Fruit fly (Drosophila melanogaster): ENCODE results near the gene Clp.

Clp gene

DNA sequence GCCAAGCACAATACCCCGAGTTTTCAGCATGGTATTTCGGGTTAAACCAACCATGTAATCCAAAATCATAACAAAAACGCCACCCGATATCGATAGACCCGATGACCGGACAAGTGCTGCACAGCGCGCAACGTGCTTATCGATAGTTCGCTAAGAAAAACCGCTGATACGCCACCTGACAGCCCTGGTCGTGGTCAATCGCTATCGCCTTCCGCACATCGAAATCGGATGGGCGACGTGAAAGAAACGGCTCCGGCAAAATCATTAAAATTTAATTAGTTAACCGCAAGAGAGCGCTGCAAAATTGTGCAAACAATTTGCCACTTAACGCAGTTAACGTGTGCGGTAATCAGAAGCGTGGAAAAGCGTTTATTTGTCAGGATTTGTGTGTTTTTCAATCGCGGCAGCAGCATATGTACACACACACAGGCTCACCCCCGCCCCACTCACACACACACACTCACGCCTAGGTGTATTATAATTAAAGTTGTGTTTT is 6.1 kb downstream of the Clp start, which contains the start of the genes CG3862 and dock (continued):
- TF ChIP-seq CG5180 (GFP tag; optimal IDR thresholded peaks at IDR 0.05) = no peak
- TF ChIP-seq aop (GFP tag; IDR thresholded peaks at IDR 0.05) = no peak
- TF ChIP-seq Vsx1 (GFP tag; optimal IDR thresholded peaks at IDR 0.05) = no peak
- TF ChIP-seq lilli (GFP tag; optimal IDR thresholded peaks at IDR 0.05) = peak; percentile 65
- peak; percentile 51 for TF ChIP-seq CG12391 (tag; optimal IDR thresholded peaks at IDR 0.05)
- peak; percentile 0 for TF ChIP-seq org-1 (GFP tag; optimal IDR thresholded peaks at IDR 0.05)
- TF ChIP-seq Nf-YB (GFP tag; optimal IDR thresholded peaks at IDR 0.05) = peak; percentile 23
- peak; percentile 88 for TF ChIP-seq inv (GFP tag; IDR thresholded peaks at IDR 0.05; ENCODE audit: partially characterized antibody)
- TF ChIP-seq CG15269 (tag; optimal IDR thresholded peaks at IDR 0.05) = peak; percentile 39
- peak; percentile 69 for TF ChIP-seq Dbx (GFP tag; IDR thresholded peaks at IDR 0.05)
- peak; percentile 6 for TF ChIP-seq nerfin-1 (tag; optimal IDR thresholded peaks at IDR 0.05)
- TF ChIP-seq CG9609 (GFP tag; optimal IDR thresholded peaks at IDR 0.05) = peak; percentile 4
- peak; percentile 97 for TF ChIP-seq CG7963 (GFP tag; IDR thresholded peaks at IDR 0.05; ENCODE audit: partially characterized antibody)
- TF ChIP-seq CG10431 (GFP tag; optimal IDR thresholded peaks at IDR 0.05) = peak; percentile 38
- peak; percentile 82 for TF ChIP-seq CHES-1-like (GFP tag; optimal IDR thresholded peaks at IDR 0.05)
- peak; percentile 29; the same call in 1 of the 2 replicates for TF ChIP-seq CG31441 (GFP tag; IDR thresholded peaks at IDR 0.05)
- TF ChIP-seq CG2889 (GFP tag; IDR thresholded peaks at IDR 0.05) = no peak
- no peak for TF ChIP-seq prd (optimal IDR thresholded peaks at IDR 0.05)
- peak; percentile 54 for TF ChIP-seq prd (GFP tag; IDR thresholded peaks at IDR 0.05)
- no peak for TF ChIP-seq CG2199 (GFP tag; IDR thresholded peaks at IDR 0.05)
- TF ChIP-seq tgo (GFP tag; IDR thresholded peaks at IDR 0.05) = no peak
- TF ChIP-seq sens (GFP tag) = peak; percentile 91
- peak; percentile 50 for TF ChIP-seq Xbp1 (GFP tag; optimal IDR thresholded peaks at IDR 0.05)
- peak; percentile 39 for TF ChIP-seq ind (GFP tag; optimal IDR thresholded peaks at IDR 0.05)
- TF ChIP-seq CG8944 (GFP tag; optimal IDR thresholded peaks at IDR 0.05) = peak; percentile 22
- TF ChIP-seq CG32772 (GFP tag; IDR thresholded peaks at IDR 0.05) = no peak
- no peak for TF ChIP-seq jing (GFP tag; optimal IDR thresholded peaks at IDR 0.05)
- TF ChIP-seq onecut (GFP tag; IDR thresholded peaks at IDR 0.05) = peak; percentile 44
- TF ChIP-seq eyg (GFP tag; optimal IDR thresholded peaks at IDR 0.05) = no peak
- peak; percentile 23 for TF ChIP-seq ewg (GFP tag; optimal IDR thresholded peaks at IDR 0.05)
- TF ChIP-seq grau (tag; optimal IDR thresholded peaks at IDR 0.05) = peak; percentile 36
- TF ChIP-seq CG3847 (GFP tag; IDR thresholded peaks at IDR 0.05) = peak; percentile 66
- peak; percentile 99 for TF ChIP-seq bbx (GFP tag; IDR thresholded peaks at IDR 0.05; ENCODE audit: partially characterized antibody)
- TF ChIP-seq CG1602 (GFP tag; optimal IDR thresholded peaks at IDR 0.05) = no peak
- no peak for TF ChIP-seq hkb (optimal IDR thresholded peaks at IDR 0.05)
- TF ChIP-seq hkb (GFP tag; IDR thresholded peaks at IDR 0.05) = peak; percentile 36; the same call in 1 of the 2 replicates
- TF ChIP-seq CG34422 (GFP tag; IDR thresholded peaks at IDR 0.05) = peak; percentile 79
- TF ChIP-seq Dad (GFP tag; optimal IDR thresholded peaks at IDR 0.05) = peak; percentile 38
- TF ChIP-seq Rfx (GFP tag; IDR thresholded peaks at IDR 0.05) = peak; percentile 71
- 0 out of 2 replicates have a peak, but pooled peaks have one; percentile 15 for TF ChIP-seq CG32767 (GFP tag; IDR thresholded peaks at IDR 0.05)
- TF ChIP-seq Chrac-16 (GFP tag; optimal IDR thresholded peaks at IDR 0.05) = peak; percentile 11
- peak; percentile 97 for TF ChIP-seq CG17186 (GFP tag; optimal IDR thresholded peaks at IDR 0.05)
- TF ChIP-seq CG15479 (GFP tag; optimal IDR thresholded peaks at IDR 0.05) = peak; percentile 15
- peak; percentile 52 for TF ChIP-seq vfl (GFP tag; optimal IDR thresholded peaks at IDR 0.05)
- peak; percentile 40 for TF ChIP-seq Blimp-1 (GFP tag; optimal IDR thresholded peaks at IDR 0.05)
- peak; percentile 45 for TF ChIP-seq CG2712 (tag; optimal IDR thresholded peaks at IDR 0.05)
- peak; percentile 61; the same call in 1 of the 3 replicates for TF ChIP-seq zfh1 (GFP tag; IDR thresholded peaks at IDR 0.05)
- TF ChIP-seq hbn (GFP tag; IDR thresholded peaks at IDR 0.05; ENCODE audit: partially characterized antibody) = peak; percentile 90
- peak; percentile 66 for TF ChIP-seq Antp (GFP tag; optimal IDR thresholded peaks at IDR 0.05)
- TF ChIP-seq pb (GFP tag; optimal IDR thresholded peaks at IDR 0.05) = peak; percentile 48
- no peak for TF ChIP-seq Taf1 (GFP tag; IDR thresholded peaks at IDR 0.05)
